Fruit fly (Drosophila melanogaster): ENCODE measurements around the gene CG31464.

CG31464 gene

DNA sequence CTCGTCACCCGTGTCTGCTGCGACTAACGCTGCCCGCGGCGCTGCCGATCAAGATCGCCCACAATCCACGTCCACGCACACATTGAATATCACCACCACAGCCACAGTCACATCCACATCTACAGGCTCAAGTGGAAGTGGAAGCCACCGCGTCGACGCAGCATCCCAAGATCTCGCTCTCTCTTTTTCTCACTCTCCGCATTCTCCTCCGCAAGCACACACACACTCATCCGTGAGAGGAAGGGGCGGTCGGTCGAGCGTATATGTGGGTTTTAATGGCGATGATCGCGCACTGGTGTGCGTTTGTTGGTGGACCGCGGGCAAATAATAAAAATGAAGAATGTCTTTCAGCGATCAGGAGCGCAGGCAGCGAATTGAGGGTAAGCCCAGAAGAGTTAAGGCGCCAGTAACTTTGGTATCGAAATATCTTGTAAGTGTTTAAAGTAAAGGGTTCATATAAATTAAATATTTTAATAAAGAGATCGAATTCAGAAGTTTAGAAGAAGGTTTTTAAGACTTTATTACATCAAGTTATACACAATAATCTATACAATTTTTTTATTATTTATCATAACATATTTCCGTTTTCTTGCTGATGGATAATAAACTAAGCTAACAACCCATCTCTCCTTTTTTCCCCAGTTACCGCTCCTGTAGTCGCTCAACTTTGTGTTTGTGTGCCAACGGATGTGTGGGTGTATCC is 42.9 kb downstream of the CG31464 start, which contains the start of gene Poxm (continued):
- TF ChIP-seq CG9817 (tag; optimal IDR thresholded peaks at IDR 0.05) (peak; percentile 87), Stat92E (GFP tag; optimal IDR thresholded peaks at IDR 0.05) (peak in 1 of 3 experiments; percentile 88), gro (GFP tag; optimal IDR thresholded peaks at IDR 0.05) (no peak), CG9876 (GFP tag; optimal IDR thresholded peaks at IDR 0.05) (no peak), CG5953 (GFP tag; IDR thresholded peaks at IDR 0.05) (0 out of 2 replicates have a peak, but pooled peaks have one; percentile 42), CG30403 (GFP tag; optimal IDR thresholded peaks at IDR 0.05) (peak; percentile 95), gfzf (GFP tag; optimal IDR thresholded peaks at IDR 0.05) (no peak), CG18599 (GFP tag; optimal IDR thresholded peaks at IDR 0.05) (peak; percentile 79), Dref (GFP tag; IDR thresholded peaks at IDR 0.05) (no peak), pum (GFP tag; optimal IDR thresholded peaks at IDR 0.05) (peak; percentile 74), dati (GFP tag; IDR thresholded peaks at IDR 0.05) (0 out of 2 replicates have a peak, but pooled peaks have one; percentile 28), sqz (GFP tag; optimal IDR thresholded peaks at IDR 0.05) (peak; percentile 90), Elba2 (GFP tag; optimal IDR thresholded peaks at IDR 0.05) (no peak), ci (GFP tag; IDR thresholded peaks at IDR 0.05) (0 out of 3 replicates have a peak, but pooled peaks have one; percentile 28), Meics (GFP tag; optimal IDR thresholded peaks at IDR 0.05) (peak; percentile 87), CG14710 (tag; optimal IDR thresholded peaks at IDR 0.05) (peak; percentile 95), CG13894 (tag; optimal IDR thresholded peaks at IDR 0.05) (no peak), en (GFP tag; optimal IDR thresholded peaks at IDR 0.05) (no peak), CG15479 (GFP tag; optimal IDR thresholded peaks at IDR 0.05) (no peak), crc (GFP tag; optimal IDR thresholded peaks at IDR 0.05) (no peak), Rx (GFP tag; IDR thresholded peaks at IDR 0.05) (peak; percentile 71), prd (optimal IDR thresholded peaks at IDR 0.05) (no peak), prd (GFP tag; IDR thresholded peaks at IDR 0.05) (peak; percentile 96), CG4707 (GFP tag; optimal IDR thresholded peaks at IDR 0.05) (peak; percentile 40), vnd (GFP tag; IDR thresholded peaks at IDR 0.05; ENCODE audit: partially characterized antibody) (no peak), HLH4C (GFP tag; IDR thresholded peaks at IDR 0.05; ENCODE audit: partially characterized antibody) (no peak), zfh2 (GFP tag; optimal IDR thresholded peaks at IDR 0.05) (peak; percentile 43), CG13287 (GFP tag; IDR thresholded peaks at IDR 0.05; ENCODE audit: partially characterized antibody) (no peak), Med (GFP tag) (peak; percentile 90), CG10565 (GFP tag; optimal IDR thresholded peaks at IDR 0.05) (peak; percentile 33), Hr39 (optimal IDR thresholded peaks at IDR 0.05) (no peak), CG2202 (tag; optimal IDR thresholded peaks at IDR 0.05) (peak; percentile 65), slou (GFP tag; optimal IDR thresholded peaks at IDR 0.05) (peak; percentile 61), Taf1 (GFP tag; IDR thresholded peaks at IDR 0.05) (peak; percentile 49; the same call in 1 of the 2 replicates), fu2 (GFP tag; optimal IDR thresholded peaks at IDR 0.05) (no peak), sisA (GFP tag; IDR thresholded peaks at IDR 0.05) (peak; percentile 93), CG10979 (tag; optimal IDR thresholded peaks at IDR 0.05) (peak; percentile 96), eve (GFP tag; optimal IDR thresholded peaks at IDR 0.05) (no peak), br (optimal IDR thresholded peaks at IDR 0.05) (no peak), E2f2 (GFP tag; IDR thresholded peaks at IDR 0.05) (peak; percentile 53; the same call in 1 of the 2 replicates), CG10147 (GFP tag; optimal IDR thresholded peaks at IDR 0.05) (peak; percentile 85), MESR4 (GFP tag; optimal IDR thresholded peaks at IDR 0.05) (no peak), odd (GFP tag; optimal IDR thresholded peaks at IDR 0.05) (peak; percentile 81), CG11695 (GFP tag; IDR thresholded peaks at IDR 0.05) (peak; percentile 83; the same call in 2 of the 3 replicates), chif (GFP tag; optimal IDR thresholded peaks at IDR 0.05) (peak; percentile 37 to 75), sens-2 (GFP tag; IDR thresholded peaks at IDR 0.05) (no peak; the same call in 1 of the 2 replicates), CG17568 (GFP tag; optimal IDR thresholded peaks at IDR 0.05) (peak; percentile 56), dm (GFP tag; optimal IDR thresholded peaks at IDR 0.05) (peak; percentile 57), maf-S (GFP tag; optimal IDR thresholded peaks at IDR 0.05) (peak; percentile 21), PHDP (tag; optimal IDR thresholded peaks at IDR 0.05) (peak; percentile 85)
